Worm (Caenorhabditis elegans) whole organism, L2 larva: Measurements from ENCODE around the gene R02D5.7.

Experiments
- ama-1 ChIP-seq: fragments of 150-350 bp; optimal IDR thresholded peaks from 2 replicates; lab custom pipeline; 2018; ENCODE audit warnings: inconsistent platforms
- lin-11 ChIP-seq: fragments of 150-350 bp; sonication (generic microtip); optimal IDR thresholded peaks from 2 replicates; lab custom pipeline; 2014; ENCODE audit warnings: missing biosample characterization, missing genetic modification characterization, inconsistent platforms, mixed read lengths
- nhr-21 ChIP-seq: fragments of 150-350 bp; optimal IDR thresholded peaks from 2 replicates; lab custom pipeline; 2014; ENCODE audit warnings: missing biosample characterization, missing genetic modification characterization
- nhr-237 ChIP-seq: fragments of 150-350 bp; optimal IDR thresholded peaks from 2 replicates; lab custom pipeline; 2014; ENCODE audit warnings: missing biosample characterization, missing genetic modification characterization
- ztf-11 ChIP-seq: sonication (generic microtip); optimal IDR thresholded peaks from 2 replicates; lab custom pipeline; 2017; ENCODE audit warnings: missing biosample characterization, missing genetic modification characterization

ce11 chrV:14523105-14523504 lies 41.8 kb upstream of the R02D5.7 start, which contains the start of gene C53A5.2:
- TF ChIP-seq lin-11 (no peak), nhr-237 (tag; lab: Kevin White, UChicago) (no peak), ama-1 (lab: Kevin White, UChicago) (no peak), ztf-11 (tag; lab: Kevin White, UChicago) (no peak), nhr-21 (tag; lab: Kevin White, UChicago) (no peak)
